Worm (Caenorhabditis elegans) whole organism, L1 larva: ENCODE measurements around the gene C03B1.7.

ENCODE experiments used
- C04F5.9 ChIP-seq: sonication (generic microtip); optimal IDR thresholded peaks from 2 replicates; lab custom pipeline; 2016; ENCODE audit warnings: missing genetic modification characterization, missing compliant biosample characterization
- C16A3.4 ChIP-seq: fragments of 150-350 bp; optimal IDR thresholded peaks from 2 replicates; lab custom pipeline; 2014; ENCODE audit warnings: missing biosample characterization, missing genetic modification characterization
- ceh-8 ChIP-seq: fragments of 200-800 bp; sonication (Bioruptor generic); optimal IDR thresholded peaks from 2 replicates; lab custom pipeline; 2018; ENCODE audit warnings: mild to moderate bottlenecking, missing genetic modification characterization, moderate library complexity, missing compliant biosample characterization
- dsc-1 ChIP-seq: sonication (generic microtip); optimal IDR thresholded peaks from 2 replicates; lab custom pipeline; 2016; ENCODE audit warnings: mild to moderate bottlenecking, missing genetic modification characterization, missing compliant biosample characterization
- hlh-4 ChIP-seq: sonication (generic microtip); optimal IDR thresholded peaks from 2 replicates; lab custom pipeline; 2016; ENCODE audit warnings: mild to moderate bottlenecking, missing genetic modification characterization, missing compliant biosample characterization
- mep-1 ChIP-seq: fragments of 150-350 bp; optimal IDR thresholded peaks from 2 replicates; lab custom pipeline; 2014; ENCODE audit warnings: missing biosample characterization, missing genetic modification characterization
- nhr-77 ChIP-seq: fragments of 150-350 bp; optimal IDR thresholded peaks from 2 replicates; lab custom pipeline; 2014; ENCODE audit warnings: missing biosample characterization, missing genetic modification characterization
- unc-86 ChIP-seq: sonication (generic microtip); optimal IDR thresholded peaks from 2 replicates; lab custom pipeline; 2016; ENCODE audit warnings: missing genetic modification characterization, missing compliant biosample characterization
- vab-15 ChIP-seq: sonication (generic microtip); optimal IDR thresholded peaks from 2 replicates; lab custom pipeline; 2017; ENCODE audit warnings: missing genotype, mild to moderate bottlenecking, missing genetic modification characterization, missing compliant biosample characterization

C03B1.7 gene

ce11 chrX:6388639-6389038, 47.0 kb downstream of the C03B1.7 start:
- no peak for TF ChIP-seq unc-86 (tag; lab: Kevin White, UChicago)
- TF ChIP-seq mep-1: no peak
- TF ChIP-seq dsc-1 (tag; lab: Kevin White, UChicago): no peak

ce11 chrX:6391491-6391890, 49.9 kb downstream of the C03B1.7 start, which contains the start of gene igcm-2:
Gene igcm-2, minus strand, starts transcription at chrX:6391591.
- no peak for TF ChIP-seq nhr-77 (tag; lab: Kevin White, UChicago)
- TF ChIP-seq hlh-4 (tag; lab: Kevin White, UChicago): no peak
- TF ChIP-seq mep-1: no peak
- TF ChIP-seq C04F5.9 (tag; lab: Kevin White, UChicago): no peak
- TF ChIP-seq vab-15 (tag; lab: Kevin White, UChicago): no peak
- no peak for TF ChIP-seq ceh-8 (GFP tag; lab: Kevin White, UChicago)
- TF ChIP-seq C16A3.4 (tag; lab: Kevin White, UChicago): no peak
